Fruit fly (Drosophila melanogaster) whole organism, embryonic: ENCODE data around the gene CG42554.
A peak's percentile ranks its signal among the peaks of the same experiment; 100 is the strongest.

Source experiments
- Bdp1 ChIP-seq: fragments of 200-800 bp; sonication (Bioruptor generic); optimal IDR thresholded peaks from 3 replicates; lab custom pipeline; 2016; ENCODE audit warnings: missing biosample characterization, missing genetic modification characterization
- CG1024 ChIP-seq: fragments of 200-800 bp; sonication (Bioruptor generic); IDR thresholded peaks from 2 replicates; pipeline ENCODE4 v1.3.6; 2022; ENCODE audit warnings: missing biosample characterization, missing genetic modification characterization
- CG12071 ChIP-seq: fragments of 200-800 bp; sonication (Bioruptor generic); optimal IDR thresholded peaks from 3 replicates; lab custom pipeline; 2018; ENCODE audit warnings: missing biosample characterization, mild to moderate bottlenecking, missing genetic modification characterization
- CG12744 ChIP-seq: fragments of 200-800 bp; sonication (Bioruptor generic); optimal IDR thresholded peaks from 2 replicates; lab custom pipeline; 2016; ENCODE audit warnings: missing biosample characterization, missing genetic modification characterization
- CG14014 ChIP-seq: fragments of 200-800 bp; sonication (Bioruptor generic); IDR thresholded peaks from 2 replicates; pipeline ENCODE4 v1.3.6; 2022; ENCODE audit warnings: missing biosample characterization, missing genetic modification characterization
- CG14965 ChIP-seq: fragments of 200-800 bp; sonication (Bioruptor generic); optimal IDR thresholded peaks from 2 replicates; lab custom pipeline; 2016; ENCODE audit warnings: missing biosample characterization, missing genetic modification characterization, borderline replicate concordance
- CG16813 ChIP-seq: fragments of 200-800 bp; sonication (Bioruptor generic); IDR thresholded peaks from 3 replicates; pipeline ENCODE4 v1.3.6; 2022; ENCODE audit warnings: missing biosample characterization, missing genetic modification characterization; ENCODE audit not compliant: partially characterized antibody
- CG17328 ChIP-seq: fragments of 200-800 bp; sonication (Bioruptor generic); IDR thresholded peaks from 2 replicates; pipeline ENCODE4 v1.3.6; 2022; ENCODE audit warnings: missing biosample characterization, missing genetic modification characterization
- CG18619 ChIP-seq: fragments of 200-800 bp; sonication (Bioruptor generic); optimal IDR thresholded peaks from 3 replicates; lab custom pipeline; 2017; ENCODE audit warnings: missing biosample characterization, mild to moderate bottlenecking, missing genetic modification characterization
- CG2202 ChIP-seq: fragments of 200-800 bp; sonication (Bioruptor generic); optimal IDR thresholded peaks from 2 replicates; lab custom pipeline; 2018; ENCODE audit warnings: missing biosample characterization, mild to moderate bottlenecking, missing genetic modification characterization
- CG4617 ChIP-seq: fragments of 200-800 bp; sonication (Bioruptor generic); optimal IDR thresholded peaks from 3 replicates; lab custom pipeline; 2016; ENCODE audit warnings: missing biosample characterization, missing genetic modification characterization, borderline replicate concordance
- CG6765 ChIP-seq: fragments of 200-800 bp; sonication (Bioruptor generic); optimal IDR thresholded peaks from 3 replicates; lab custom pipeline; 2017; ENCODE audit warnings: missing biosample characterization, mild to moderate bottlenecking, missing genetic modification characterization
- CG6854 ChIP-seq: fragments of 200-800 bp; sonication (Bioruptor generic); optimal IDR thresholded peaks from 3 replicates; lab custom pipeline; 2017; ENCODE audit warnings: missing biosample characterization, mild to moderate bottlenecking, missing genetic modification characterization
- CG7271 ChIP-seq: fragments of 200-800 bp; sonication (Bioruptor generic); optimal IDR thresholded peaks from 2 replicates; lab custom pipeline; 2018; ENCODE audit warnings: missing biosample characterization, mild to moderate bottlenecking, missing genetic modification characterization, moderate library complexity
- CG7987 ChIP-seq: fragments of 200-800 bp; sonication (Bioruptor generic); optimal IDR thresholded peaks from 2 replicates; lab custom pipeline; 2018; ENCODE audit warnings: missing biosample characterization, mild to moderate bottlenecking, missing genetic modification characterization, moderate library complexity
- CHES-1-like ChIP-seq: fragments of 200-800 bp; sonication (Bioruptor generic); optimal IDR thresholded peaks from 2 replicates; lab custom pipeline; 2016; ENCODE audit warnings: missing biosample characterization, missing genetic modification characterization
- Drgx ChIP-seq: fragments of 200-800 bp; sonication (Bioruptor generic); IDR thresholded peaks from 2 replicates; pipeline ENCODE4 v1.3.6; 2022; ENCODE audit warnings: missing biosample characterization, missing genetic modification characterization
- Med ChIP-seq: fragments of 200-800 bp; sonication (Bioruptor generic); peaks from one replicate; lab custom pipeline; 2016; ENCODE audit warnings: missing biosample characterization, missing genetic modification characterization, mild to moderate bottlenecking, inconsistent platforms, moderate library complexity
- NC2β ChIP-seq: fragments of 200-800 bp; sonication (Bioruptor generic); optimal IDR thresholded peaks from 2 replicates; lab custom pipeline; 2016; ENCODE audit warnings: missing biosample characterization, missing genetic modification characterization
- Neu2 ChIP-seq: fragments of 200-800 bp; sonication (Bioruptor generic); optimal IDR thresholded peaks from 3 replicates; lab custom pipeline; 2016; ENCODE audit warnings: missing biosample characterization, missing genetic modification characterization, borderline replicate concordance
- Nf-YA ChIP-seq: fragments of 200-800 bp; sonication (Bioruptor generic); IDR thresholded peaks from 2 replicates; pipeline ENCODE4 v1.3.6; 2022; ENCODE audit warnings: missing biosample characterization, missing genetic modification characterization
- Nf-YC ChIP-seq: fragments of 200-800 bp; optimal IDR thresholded peaks from 3 replicates; lab custom pipeline; 2019; ENCODE audit warnings: missing biosample characterization, mild to moderate bottlenecking, missing genetic modification characterization, moderate library complexity
- Poxn ChIP-seq: fragments of 200-800 bp; sonication (Bioruptor generic); IDR thresholded peaks from 2 replicates; pipeline ENCODE4 v1.3.6; 2022; ENCODE audit warnings: missing biosample characterization, missing genetic modification characterization
- Xrp1 ChIP-seq: fragments of 200-800 bp; sonication (Bioruptor generic); IDR thresholded peaks from 2 replicates; pipeline ENCODE4 v1.3.6; 2022; ENCODE audit warnings: missing biosample characterization, missing genetic modification characterization
- aop ChIP-seq: fragments of 200-800 bp; sonication (Bioruptor generic); IDR thresholded peaks from 2 replicates; pipeline ENCODE4 v1.3.6; 2022; ENCODE audit warnings: missing biosample characterization, missing genetic modification characterization
- ap ChIP-seq: fragments of 200-800 bp; sonication (Bioruptor generic); IDR thresholded peaks from 2 replicates; pipeline ENCODE4 v1.3.6; 2022; ENCODE audit warnings: missing biosample characterization, missing genetic modification characterization
- bsh ChIP-seq, 2 experiments: fragments of 200-800 bp; sonication (Bioruptor generic); optimal IDR thresholded peaks; 2 replicates each; lab custom pipeline; 2017 to 2018; ENCODE audit warnings: mild to moderate bottlenecking in 2 of 2, missing biosample characterization in 2 of 2, missing genetic modification characterization in 2 of 2, moderate library complexity in 1 of 2
- disco-r ChIP-seq: fragments of 200-800 bp; sonication (Bioruptor generic); optimal IDR thresholded peaks from 2 replicates; lab custom pipeline; 2016; ENCODE audit warnings: missing biosample characterization, missing genetic modification characterization
- ems ChIP-seq: fragments of 200-800 bp; sonication (Bioruptor generic); optimal IDR thresholded peaks from 3 replicates; lab custom pipeline; 2016; ENCODE audit warnings: missing biosample characterization, missing genetic modification characterization
- fd3F ChIP-seq: fragments of 200-800 bp; sonication (Bioruptor generic); optimal IDR thresholded peaks from 2 replicates; lab custom pipeline; 2018; ENCODE audit warnings: missing biosample characterization, mild to moderate bottlenecking, missing genetic modification characterization, moderate library complexity
- hth ChIP-seq: fragments of >200 bp; optimal IDR thresholded peaks from 2 replicates; lab custom pipeline; 2017; ENCODE audit warnings: inconsistent platforms
- lbe ChIP-seq: fragments of 200-800 bp; sonication (Bioruptor generic); optimal IDR thresholded peaks from 2 replicates; lab custom pipeline; 2016; ENCODE audit warnings: missing biosample characterization, mild to moderate bottlenecking, missing genetic modification characterization
- nom ChIP-seq: fragments of 200-800 bp; sonication (Bioruptor generic); optimal IDR thresholded peaks from 2 replicates; lab custom pipeline; 2017; ENCODE audit warnings: missing biosample characterization, missing genetic modification characterization, mild to moderate bottlenecking, moderate library complexity, missing genetic modification reagents
- org-1 ChIP-seq: fragments of 200-800 bp; sonication (Bioruptor generic); optimal IDR thresholded peaks from 2 replicates; lab custom pipeline; 2017; ENCODE audit warnings: missing biosample characterization, missing genetic modification characterization
- row ChIP-seq: fragments of 200-800 bp; sonication (Bioruptor generic); IDR thresholded peaks from 3 replicates; pipeline ENCODE4 v1.3.6; 2022; ENCODE audit warnings: missing biosample characterization, missing genetic modification characterization
- sens ChIP-seq: fragments of 200-800 bp; sonication (Bioruptor generic); peaks from one replicate; lab custom pipeline; 2016; ENCODE audit warnings: missing biosample characterization, missing genetic modification characterization
- seq ChIP-seq: fragments of 200-800 bp; sonication (Bioruptor generic); IDR thresholded peaks from 2 replicates; pipeline ENCODE4 v1.3.6; 2022; ENCODE audit warnings: missing biosample characterization, missing genetic modification characterization
- unc-4 ChIP-seq: fragments of 200-800 bp; sonication (Bioruptor generic); IDR thresholded peaks from 2 replicates; pipeline ENCODE4 v1.3.6; 2022; ENCODE audit warnings: missing biosample characterization, missing genetic modification characterization; ENCODE audit not compliant: partially characterized antibody
- unpg ChIP-seq: fragments of 200-800 bp; sonication (Bioruptor generic); optimal IDR thresholded peaks from 3 replicates; lab custom pipeline; 2018; ENCODE audit warnings: missing biosample characterization, mild to moderate bottlenecking, missing genetic modification characterization, moderate library complexity
- zen ChIP-seq: fragments of 200-800 bp; sonication (Bioruptor generic); optimal IDR thresholded peaks from 3 replicates; lab custom pipeline; 2018; ENCODE audit warnings: missing biosample characterization, mild to moderate bottlenecking, missing genetic modification characterization, moderate library complexity
- zfh2 ChIP-seq: fragments of 200-800 bp; sonication (Bioruptor generic); optimal IDR thresholded peaks from 2 replicates; lab custom pipeline; 2016; ENCODE audit warnings: missing biosample characterization, missing genetic modification characterization

The CG42554 gene

dm6 chr3L:821951-822350 lies 13.5 kb upstream of the CG42554 start (continued):
- TF ChIP-seq CG16813 (GFP tag; lab: Robert Waterston, UW) (no peak), CG6854 (peak; percentile 10), unpg (peak; percentile 82), ems (peak; percentile 56), zen (tag; lab: Kevin White, UChicago) (peak; percentile 66), hth (lab: Kevin White, UChicago) (no peak), ap (GFP tag; lab: Robert Waterston, UW) (peak; percentile 51), CG1024 (peak; percentile 68), CG14014 (GFP tag; lab: Robert Waterston, UW) (peak; percentile 45; the same call in 1 of the 2 replicates), CG12071 (peak; percentile 67), zfh2 (GFP tag; lab: Kevin White, UChicago) (no peak), Neu2 (no peak), CG7271 (peak; percentile 39), CG6765 (GFP tag; lab: Kevin White, UChicago) (peak; percentile 41), Xrp1 (GFP tag; lab: Robert Waterston, UW) (peak; percentile 82), NC2β (GFP tag; lab: Kevin White, UChicago) (no peak), CHES-1-like (GFP tag; lab: Kevin White, UChicago) (no peak), Bdp1 (GFP tag; lab: Kevin White, UChicago) (no peak), aop (GFP tag; lab: Robert Waterston, UW) (peak; percentile 72), Nf-YC (tag; lab: Kevin White, UChicago) (peak; percentile 35), seq (peak; percentile 42; the same call in 1 of the 2 replicates), Med (GFP tag; lab: Kevin White, UChicago) (peak; percentile 86), lbe (peak; percentile 41), CG17328 (GFP tag; lab: Robert Waterston, UW) (peak; percentile 71), CG4617 (GFP tag; lab: Kevin White, UChicago) (no peak), CG7987 (GFP tag; lab: Kevin White, UChicago) (peak; percentile 50), org-1 (GFP tag; lab: Kevin White, UChicago) (peak; percentile 74), fd3F (GFP tag; lab: Kevin White, UChicago) (peak; percentile 10), CG18619 (GFP tag; lab: Kevin White, UChicago) (peak; percentile 48), CG2202 (tag; lab: Kevin White, UChicago) (peak; percentile 51), CG12744 (GFP tag; lab: Kevin White, UChicago) (no peak)

DNA sequence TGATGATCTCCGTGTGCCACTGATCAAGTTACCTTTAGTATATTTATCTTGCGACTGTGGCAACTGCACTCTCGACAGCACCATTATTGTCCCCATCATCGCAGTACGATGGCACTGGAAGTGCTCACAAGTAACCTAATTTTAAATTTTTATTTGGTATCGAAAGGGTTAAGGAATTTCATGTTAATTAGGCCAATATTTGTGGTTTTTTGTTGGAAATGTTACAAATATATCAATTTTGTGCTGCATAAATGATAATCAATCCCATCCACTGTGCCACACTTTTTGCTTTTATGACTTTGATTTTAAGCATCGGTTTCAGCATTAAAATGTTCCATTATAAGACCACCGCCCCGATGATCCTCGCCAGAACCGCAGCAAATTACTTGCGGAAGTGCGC lies 12.9 kb upstream of the CG42554 start:
- 0 out of 3 replicates have a peak, but pooled peaks have one; percentile 10 for TF ChIP-seq row (GFP tag; lab: Robert Waterston, UW)
- TF ChIP-seq CG14965 (GFP tag; lab: Kevin White, UChicago), result no peak
- peak; percentile 42 for TF ChIP-seq lbe
- TF ChIP-seq disco-r (GFP tag; lab: Kevin White, UChicago), result no peak
- peak; percentile 57 for TF ChIP-seq sens (GFP tag; lab: Kevin White, UChicago)
- TF ChIP-seq unc-4 (GFP tag; lab: Robert Waterston, UW), result no peak
- TF ChIP-seq bsh (GFP tag; optimal IDR thresholded peaks at IDR 0.05; lab: Kevin White, UChicago), result peak in 1 of 2 experiments; percentile 9
- peak; percentile 17 for TF ChIP-seq nom
- peak; percentile 58 for TF ChIP-seq Drgx (GFP tag; lab: Robert Waterston, UW)

- TF ChIP-seq Poxn, result no peak
- TF ChIP-seq Nf-YA (GFP tag; lab: Robert Waterston, UW), result 0 out of 2 replicates have a peak, but pooled peaks have one; percentile 27
Measured at dm6 chr3L:823597-823996, 11.9 kb upstream of the CG42554 start.
